Worm (Caenorhabditis elegans) whole organism, L2 larva: ENCODE measurements around the gene twk-2.

Source experiments
- C34F6.9 ChIP-seq: fragments of 150-350 bp; optimal IDR thresholded peaks from 2 replicates; lab custom pipeline; 2014; ENCODE audit warnings: missing biosample characterization, missing genetic modification characterization
- F13H6.1 ChIP-seq: sonication (generic microtip); optimal IDR thresholded peaks from 2 replicates; lab custom pipeline; 2016; ENCODE audit warnings: missing genetic modification characterization, missing compliant biosample characterization
- R02D3.7 ChIP-seq: fragments of 150-350 bp; optimal IDR thresholded peaks from 2 replicates; lab custom pipeline; 2014; ENCODE audit warnings: missing biosample characterization, missing genetic modification characterization
- Y55F3AM.14 ChIP-seq: fragments of 200-800 bp; sonication (Bioruptor generic); optimal IDR thresholded peaks from 2 replicates; lab custom pipeline; 2018; ENCODE audit warnings: mild to moderate bottlenecking, missing genetic modification characterization, missing compliant biosample characterization
- ZK546.5 ChIP-seq: sonication (generic microtip); optimal IDR thresholded peaks from 2 replicates; lab custom pipeline; 2017; ENCODE audit warnings: missing biosample characterization, missing genetic modification characterization
- alr-1 ChIP-seq: fragments of 150-350 bp; optimal IDR thresholded peaks from 2 replicates; lab custom pipeline; 2014; ENCODE audit warnings: missing biosample characterization, missing genetic modification characterization
- aly-2 ChIP-seq: fragments of 150-350 bp; optimal IDR thresholded peaks from 2 replicates; lab custom pipeline; 2014; ENCODE audit warnings: missing biosample characterization, missing genetic modification characterization
- ama-1 ChIP-seq: fragments of 150-350 bp; optimal IDR thresholded peaks from 2 replicates; lab custom pipeline; 2018; ENCODE audit warnings: inconsistent platforms
- blmp-1 ChIP-seq: sonication (generic microtip); optimal IDR thresholded peaks from 2 replicates; lab custom pipeline; 2017; ENCODE audit warnings: missing genetic modification characterization, mild to moderate bottlenecking, missing compliant biosample characterization, antibody characterized with exemption, moderate library complexity; ENCODE audit not compliant: insufficient read depth
- ceh-16 ChIP-seq: fragments of 150-350 bp; optimal IDR thresholded peaks from 2 replicates; lab custom pipeline; 2014; ENCODE audit warnings: missing biosample characterization, missing genetic modification characterization
- ceh-82 ChIP-seq: fragments of 150-350 bp; optimal IDR thresholded peaks from 2 replicates; lab custom pipeline; 2014; ENCODE audit warnings: missing biosample characterization, missing genetic modification characterization
- crh-2 ChIP-seq: sonication (generic microtip); optimal IDR thresholded peaks from 2 replicates; lab custom pipeline; 2017; ENCODE audit warnings: missing biosample characterization, missing genetic modification characterization
- dmd-4 ChIP-seq: sonication (generic microtip); optimal IDR thresholded peaks from 2 replicates; lab custom pipeline; 2017; ENCODE audit warnings: missing biosample characterization, missing genetic modification characterization
- elt-1 ChIP-seq: fragments of 150-350 bp; optimal IDR thresholded peaks from 2 replicates; lab custom pipeline; 2014; ENCODE audit warnings: missing biosample characterization, missing genetic modification characterization
- elt-3 ChIP-seq: sonication (generic microtip); optimal IDR thresholded peaks from 2 replicates; lab custom pipeline; 2017; ENCODE audit warnings: missing biosample characterization, missing genetic modification characterization
- fos-1 ChIP-seq: fragments of 150-350 bp; optimal IDR thresholded peaks from 2 replicates; lab custom pipeline; 2014; ENCODE audit warnings: missing biosample characterization, missing genetic modification characterization
- lin-11 ChIP-seq: fragments of 150-350 bp; sonication (generic microtip); optimal IDR thresholded peaks from 2 replicates; lab custom pipeline; 2014; ENCODE audit warnings: missing biosample characterization, missing genetic modification characterization, inconsistent platforms, mixed read lengths
- lin-13 ChIP-seq: fragments of 150-350 bp; optimal IDR thresholded peaks from 2 replicates; lab custom pipeline; 2014; ENCODE audit warnings: missing biosample characterization, missing genetic modification reagents, missing genetic modification characterization
- lin-39 ChIP-seq: fragments of 150-350 bp; optimal IDR thresholded peaks from 2 replicates; lab custom pipeline; 2014; ENCODE audit warnings: missing biosample characterization, missing genetic modification reagents, missing genetic modification characterization
- lsy-2 ChIP-seq, 2 experiments: fragments of 150-350 bp in 1 of 2; sonication (generic microtip) in 1 of 2; optimal IDR thresholded peaks; 2 replicates each; lab custom pipeline; 2014 to 2017; ENCODE audit warnings: missing biosample characterization in 2 of 2, missing genetic modification characterization in 2 of 2
- mab-5 ChIP-seq: fragments of 150-350 bp; optimal IDR thresholded peaks from 2 replicates; lab custom pipeline; 2014; ENCODE audit warnings: missing biosample characterization, missing genetic modification characterization
- mbf-1 ChIP-seq: sonication (generic microtip); optimal IDR thresholded peaks from 2 replicates; lab custom pipeline; 2017; ENCODE audit warnings: missing biosample characterization, missing genetic modification characterization
- mdl-1 ChIP-seq, 2 experiments: fragments of 150-350 bp in 1 of 2; sonication (generic microtip) in 1 of 2; optimal IDR thresholded peaks; 2 replicates each; lab custom pipeline; 2017; ENCODE audit warnings: missing biosample characterization in 2 of 2, missing genetic modification characterization in 2 of 2
- nhr-10 ChIP-seq: sonication (generic microtip); optimal IDR thresholded peaks from 2 replicates; lab custom pipeline; 2017; ENCODE audit warnings: missing biosample characterization, missing genetic modification characterization
- nhr-11 ChIP-seq: fragments of 150-350 bp; optimal IDR thresholded peaks from 2 replicates; lab custom pipeline; 2014; ENCODE audit warnings: missing biosample characterization, missing genetic modification characterization
- nhr-12 ChIP-seq: fragments of 150-350 bp; optimal IDR thresholded peaks from 2 replicates; lab custom pipeline; 2014; ENCODE audit warnings: missing biosample characterization, missing genetic modification characterization
- nhr-129 ChIP-seq: fragments of 150-350 bp; optimal IDR thresholded peaks from 2 replicates; lab custom pipeline; 2014; ENCODE audit warnings: missing biosample characterization, missing genetic modification characterization
- nhr-21 ChIP-seq: fragments of 150-350 bp; optimal IDR thresholded peaks from 2 replicates; lab custom pipeline; 2014; ENCODE audit warnings: missing biosample characterization, missing genetic modification characterization
- nhr-23 ChIP-seq: fragments of 150-350 bp; optimal IDR thresholded peaks from 2 replicates; lab custom pipeline; 2014; ENCODE audit warnings: missing biosample characterization, missing genetic modification reagents, missing genetic modification characterization
- nhr-237 ChIP-seq: fragments of 150-350 bp; optimal IDR thresholded peaks from 2 replicates; lab custom pipeline; 2014; ENCODE audit warnings: missing biosample characterization, missing genetic modification characterization
- nhr-25 ChIP-seq: fragments of 150-350 bp; sonication (generic microtip); optimal IDR thresholded peaks from 3 replicates; lab custom pipeline; 2014; ENCODE audit warnings: missing biosample characterization, missing genetic modification characterization
- nhr-6 ChIP-seq: fragments of 150-350 bp; optimal IDR thresholded peaks from 2 replicates; lab custom pipeline; 2014; ENCODE audit warnings: missing biosample characterization, missing genetic modification characterization
- nhr-77 ChIP-seq: fragments of 150-350 bp; optimal IDR thresholded peaks from 2 replicates; lab custom pipeline; 2014; ENCODE audit warnings: missing biosample characterization, missing genetic modification characterization
- sem-4 ChIP-seq: fragments of 150-350 bp; optimal IDR thresholded peaks from 2 replicates; lab custom pipeline; 2014; ENCODE audit warnings: missing biosample characterization, missing genetic modification reagents, missing genetic modification characterization
- skn-1 ChIP-seq: sonication (generic microtip); optimal IDR thresholded peaks from 2 replicates; lab custom pipeline; 2017; ENCODE audit warnings: missing biosample characterization, missing genetic modification characterization
- sma-3 ChIP-seq: sonication (generic microtip); optimal IDR thresholded peaks from 2 replicates; lab custom pipeline; 2016; ENCODE audit warnings: missing genetic modification reagents, missing genetic modification characterization, missing compliant biosample characterization
- sma-9 ChIP-seq, 2 experiments: fragments of 150-350 bp in 1 of 2; sonication (generic microtip) in 1 of 2; optimal IDR thresholded peaks; 2 replicates each; lab custom pipeline; 2014 to 2016; ENCODE audit warnings: missing genetic modification characterization in 2 of 2, mild to moderate bottlenecking in 1 of 2, missing biosample characterization in 1 of 2, missing compliant biosample characterization in 1 of 2, missing genetic modification reagents in 1 of 2, moderate library complexity in 1 of 2
- snpc-4 ChIP-seq: fragments of 150-350 bp; optimal IDR thresholded peaks from 2 replicates; lab custom pipeline; 2014; ENCODE audit warnings: missing biosample characterization, missing genetic modification characterization
- unc-39 ChIP-seq: fragments of 150-350 bp; optimal IDR thresholded peaks from 2 replicates; lab custom pipeline; 2014; ENCODE audit warnings: missing biosample characterization, missing genetic modification characterization
- unc-55 ChIP-seq: fragments of 150-350 bp; sonication (generic microtip); optimal IDR thresholded peaks from 3 replicates; lab custom pipeline; 2014; ENCODE audit warnings: missing biosample characterization, missing genetic modification reagents, missing genetic modification characterization
- unc-62 ChIP-seq: fragments of 150-350 bp; optimal IDR thresholded peaks from 2 replicates; lab custom pipeline; 2014; ENCODE audit warnings: missing biosample characterization, missing genetic modification reagents, missing genetic modification characterization
- zag-1 ChIP-seq: fragments of 150-350 bp; optimal IDR thresholded peaks from 2 replicates; lab custom pipeline; 2014; ENCODE audit warnings: missing biosample characterization, missing genetic modification characterization
- ztf-1 ChIP-seq: fragments of 200-800 bp; sonication (Bioruptor generic); conservative IDR thresholded peaks from 2 replicates; pipeline ENCODE4 v1.3.6; 2022; ENCODE audit warnings: missing genetic modification characterization, missing compliant biosample characterization
- ztf-4 ChIP-seq: fragments of 150-350 bp; optimal IDR thresholded peaks from 2 replicates; lab custom pipeline; 2014; ENCODE audit warnings: missing biosample characterization, missing genetic modification characterization

twk-2 gene

DNA sequence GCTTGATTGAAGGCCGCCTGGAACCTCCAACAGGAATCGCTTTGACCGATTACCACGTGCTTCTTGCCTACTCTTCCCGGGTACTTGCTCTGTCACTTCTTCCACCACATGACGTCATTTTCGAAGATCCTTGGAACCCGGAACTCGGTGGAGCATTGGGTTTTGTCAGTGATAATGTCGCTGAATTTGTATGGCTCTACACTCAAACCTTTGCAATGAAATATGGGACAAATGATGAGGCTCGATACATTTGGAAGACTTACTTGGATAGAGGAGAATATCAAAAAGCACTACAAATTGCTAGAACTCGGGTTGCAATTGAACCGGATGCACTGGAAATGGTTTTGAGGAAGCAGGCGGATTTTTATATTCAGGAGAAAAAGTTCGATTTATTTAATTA is 9.9 kb upstream of the twk-2 start:
- TF ChIP-seq Y55F3AM.14 (GFP tag; lab: Kevin White, UChicago) = no peak
- no peak for TF ChIP-seq C34F6.9
- no peak for TF ChIP-seq nhr-6 (tag; lab: Kevin White, UChicago)
- TF ChIP-seq nhr-129 = no peak
- TF ChIP-seq nhr-237 (tag; lab: Kevin White, UChicago) = no peak
- no peak for TF ChIP-seq lsy-2 (tag; optimal IDR thresholded peaks at IDR 0.05; lab: Kevin White, UChicago)
- TF ChIP-seq aly-2 (tag; lab: Kevin White, UChicago) = no peak
- no peak for TF ChIP-seq skn-1 (tag; lab: Kevin White, UChicago)
- TF ChIP-seq fos-1 (tag; lab: Kevin White, UChicago) = no peak
- no peak for TF ChIP-seq unc-62 (GFP tag; lab: Kevin White, UChicago)
- TF ChIP-seq, all 48 proteins: peak for 0

DNA sequence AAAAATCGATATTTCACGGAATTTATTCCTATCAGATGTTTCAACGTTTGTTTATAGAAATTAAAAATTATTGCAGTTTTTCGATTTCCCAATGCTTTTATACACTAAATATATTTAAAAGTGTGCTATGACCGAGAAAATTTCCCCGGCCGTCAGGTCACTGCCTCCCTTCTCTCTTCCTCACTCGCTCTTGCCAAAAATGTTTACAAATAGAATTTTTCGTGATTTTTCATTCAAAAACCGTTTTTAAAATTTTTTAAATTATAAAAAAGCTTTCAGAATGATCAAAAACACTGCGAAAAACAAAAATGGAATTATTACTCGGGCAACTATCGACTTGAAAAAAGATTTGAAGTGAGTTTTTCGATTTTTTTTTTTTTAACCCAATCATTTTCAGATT is 7.9 kb upstream of the twk-2 start, which contains the start of the genes T12C9.7 and vps-18:
Gene T12C9.7, minus strand, starts transcription at position 101 of the 400 bp plus-strand sequence.
Gene vps-18, plus strand, starts transcription at position 280 of the 400 bp plus-strand sequence.
- TF ChIP-seq nhr-6 (tag; lab: Kevin White, UChicago) = no peak
- TF ChIP-seq lin-39 (tag; lab: Kevin White, UChicago) = no peak
- TF ChIP-seq sma-3 (GFP tag; lab: Kevin White, UChicago) = no peak
- TF ChIP-seq elt-1 (tag; lab: Kevin White, UChicago) = no peak
- TF ChIP-seq mab-5 = no peak
- TF ChIP-seq F13H6.1 (tag; lab: Kevin White, UChicago) = no peak
- no peak for TF ChIP-seq nhr-21 (tag; lab: Kevin White, UChicago)
- no peak for TF ChIP-seq aly-2 (tag; lab: Kevin White, UChicago)

DNA sequence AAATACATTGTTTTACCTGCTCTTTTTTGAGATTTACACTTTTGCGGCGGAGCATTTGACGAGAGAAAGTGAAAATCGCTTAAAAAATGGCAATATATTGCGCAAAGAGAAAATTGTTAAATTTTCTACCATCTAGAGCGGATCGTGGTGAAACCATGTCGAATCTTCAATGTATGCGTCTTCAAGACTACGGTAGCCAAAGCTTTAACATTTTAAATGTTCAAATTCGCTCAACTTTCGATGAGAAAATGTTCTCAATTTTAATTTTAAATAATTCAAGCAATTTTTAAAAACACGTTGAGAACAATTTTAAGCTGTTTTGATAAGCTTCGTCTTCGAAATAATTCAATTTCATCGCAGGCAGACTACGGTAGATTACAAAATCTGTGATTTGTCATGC is 7.3 kb upstream of the twk-2 start:
- TF ChIP-seq C34F6.9 (no peak), zag-1 (tag; lab: Kevin White, UChicago) (no peak), nhr-77 (tag; lab: Kevin White, UChicago) (no peak), lsy-2 (tag; optimal IDR thresholded peaks at IDR 0.05; lab: Kevin White, UChicago) (no peak), lin-13 (no peak), blmp-1 (tag; lab: Kevin White, UChicago) (no peak)

DNA sequence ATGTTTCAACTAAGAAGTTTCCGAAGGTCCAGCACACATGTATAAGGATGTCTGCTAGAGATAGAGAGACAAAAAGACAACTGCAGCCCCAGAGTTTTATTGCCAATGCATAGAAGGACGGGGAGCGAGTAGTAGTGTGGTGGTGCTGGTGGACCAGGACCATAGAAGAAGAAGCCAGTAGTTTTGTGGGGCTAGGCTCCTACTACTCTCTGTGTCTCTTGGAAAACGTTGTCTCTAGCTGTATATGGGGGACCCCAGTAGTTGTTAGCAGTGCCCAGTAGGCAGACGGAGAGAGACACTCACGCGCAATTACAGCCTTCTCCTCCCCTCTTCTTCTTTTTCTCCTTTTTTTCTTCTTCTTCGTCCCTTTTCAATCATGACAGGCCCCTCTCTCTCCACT is 3.1 kb upstream of the twk-2 start:
- no peak for TF ChIP-seq lin-11 (tag; lab: Kevin White, UChicago)
- TF ChIP-seq lsy-2 (tag; optimal IDR thresholded peaks at IDR 0.05; lab: Kevin White, UChicago) = peak; percentile 19 to 25
- TF ChIP-seq R02D3.7 = no peak
- TF ChIP-seq nhr-10 (tag; lab: Kevin White, UChicago) = no peak
- no peak for TF ChIP-seq mab-5
- TF ChIP-seq F13H6.1 (tag; lab: Kevin White, UChicago) = peak; percentile 62
- TF ChIP-seq ztf-4 (tag; lab: Kevin White, UChicago) = no peak
- no peak for TF ChIP-seq nhr-23 (tag; lab: Kevin White, UChicago)
- TF ChIP-seq aly-2 (tag; lab: Kevin White, UChicago) = no peak
- no peak for TF ChIP-seq skn-1 (tag; lab: Kevin White, UChicago)
- TF ChIP-seq ama-1 (lab: Kevin White, UChicago) = no peak
- peak; percentile 17 for TF ChIP-seq crh-2
- no peak for TF ChIP-seq elt-3 (tag; lab: Kevin White, UChicago)
- peak; percentile 45 for TF ChIP-seq nhr-129
- peak; percentile 68 for TF ChIP-seq unc-55 (GFP tag; lab: Kevin White, UChicago)
- peak; percentile 58 for TF ChIP-seq C34F6.9
- TF ChIP-seq dmd-4 = no peak
- no peak for TF ChIP-seq mbf-1
- TF ChIP-seq sma-3 (GFP tag; lab: Kevin White, UChicago) = no peak
- no peak for TF ChIP-seq nhr-77 (tag; lab: Kevin White, UChicago)
- peak; percentile 47 for TF ChIP-seq sem-4 (tag; lab: Kevin White, UChicago)
- TF ChIP-seq lin-13 = no peak
- TF ChIP-seq nhr-21 (tag; lab: Kevin White, UChicago) = no peak
- no peak for TF ChIP-seq sma-9 (GFP tag; optimal IDR thresholded peaks at IDR 0.05; lab: Kevin White, UChicago)
- TF ChIP-seq sma-9 (tag; optimal IDR thresholded peaks at IDR 0.05; lab: Kevin White, UChicago) = no peak
- TF ChIP-seq nhr-11 (tag; lab: Kevin White, UChicago) = no peak
- TF ChIP-seq zag-1 (tag; lab: Kevin White, UChicago) = peak; percentile 38
- TF ChIP-seq ztf-1 = no peak
- no peak for TF ChIP-seq nhr-237 (tag; lab: Kevin White, UChicago)
- TF ChIP-seq unc-39 (tag; lab: Kevin White, UChicago) = no peak
- TF ChIP-seq mdl-1 (tag; optimal IDR thresholded peaks at IDR 0.05; lab: Kevin White, UChicago) = peak in 1 of 2 experiments; percentile 32
- TF ChIP-seq alr-1 = no peak
- no peak for TF ChIP-seq snpc-4 (tag; lab: Kevin White, UChicago)
- no peak for TF ChIP-seq elt-1 (tag; lab: Kevin White, UChicago)
- peak; percentile 3 for TF ChIP-seq nhr-6 (tag; lab: Kevin White, UChicago)
- no peak for TF ChIP-seq ZK546.5 (tag; lab: Kevin White, UChicago)
- TF ChIP-seq fos-1 (tag; lab: Kevin White, UChicago) = no peak
- TF ChIP-seq unc-62 (GFP tag; lab: Kevin White, UChicago) = no peak
- no peak for TF ChIP-seq blmp-1 (tag; lab: Kevin White, UChicago)
- no peak for TF ChIP-seq ceh-16 (tag; lab: Kevin White, UChicago)
- TF ChIP-seq nhr-12 = no peak
- TF ChIP-seq ceh-82 (tag; lab: Kevin White, UChicago) = no peak
- no peak for TF ChIP-seq nhr-25 (tag; lab: Kevin White, UChicago)
